Fruit fly (Drosophila melanogaster): ENCODE data around the gene CG14445.

The CG14445 gene

DNA sequence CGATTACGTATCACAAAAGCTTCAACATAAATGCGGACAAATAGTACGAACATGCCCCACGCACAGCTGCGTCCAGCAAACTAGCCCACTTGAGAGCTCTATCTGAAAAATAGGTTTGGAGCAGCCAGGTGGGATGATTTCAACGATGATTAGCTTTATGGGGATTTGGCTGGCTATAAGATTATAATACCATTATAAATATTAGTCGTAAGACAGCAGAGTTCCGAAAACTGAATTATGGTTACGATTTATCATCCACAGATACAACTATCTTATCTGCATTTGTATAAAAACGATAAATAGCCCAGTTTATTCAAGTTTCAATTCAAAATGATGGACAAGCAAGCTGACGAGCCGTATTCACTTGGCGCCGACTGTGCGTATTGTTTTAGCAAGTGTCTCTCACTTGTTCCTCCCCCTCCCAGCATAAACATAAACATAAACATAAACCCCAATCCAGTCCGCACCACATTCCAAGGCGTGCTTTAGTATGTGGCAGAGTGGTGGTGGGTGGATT is 26.6 kb downstream of the CG14445 start (continued):
- peak; percentile 51 for TF ChIP-seq CG13894 (tag; optimal IDR thresholded peaks at IDR 0.05)
- no peak for TF ChIP-seq otp (GFP tag; IDR thresholded peaks at IDR 0.05)
- TF ChIP-seq ash1 (GFP tag; optimal IDR thresholded peaks at IDR 0.05) = no peak
- no peak for TF ChIP-seq hb (GFP tag; IDR thresholded peaks at IDR 0.05; ENCODE audit: partially characterized antibody)
- no peak for TF ChIP-seq ro (GFP tag; IDR thresholded peaks at IDR 0.05)
- TF ChIP-seq BEAF-32 (GFP tag; optimal IDR thresholded peaks at IDR 0.05) = no peak
- TF ChIP-seq CG15601 (tag; optimal IDR thresholded peaks at IDR 0.05) = peak; percentile 23
- TF ChIP-seq CG34224 (GFP tag; IDR thresholded peaks at IDR 0.05; ENCODE audit: partially characterized antibody) = no peak
- TF ChIP-seq wor (GFP tag; IDR thresholded peaks at IDR 0.05) = no peak
- peak; percentile 66 for TF ChIP-seq Ada2b (GFP tag; IDR thresholded peaks at IDR 0.05)
- no peak for TF ChIP-seq pros (GFP tag; optimal IDR thresholded peaks at IDR 0.05)
- TF ChIP-seq CG6683 (GFP tag; optimal IDR thresholded peaks at IDR 0.05) = peak; percentile 79
- TF ChIP-seq vfl (GFP tag; optimal IDR thresholded peaks at IDR 0.05) = peak; percentile 30
- TF ChIP-seq CG10321 (GFP tag; IDR thresholded peaks at IDR 0.05) = no peak
- TF ChIP-seq CG6254 (GFP tag; optimal IDR thresholded peaks at IDR 0.05) = peak; percentile 62
- peak; percentile 1 for TF ChIP-seq dmrt11E (tag; optimal IDR thresholded peaks at IDR 0.05)
- TF ChIP-seq NfI (GFP tag; optimal IDR thresholded peaks at IDR 0.05) = peak; percentile 68
- 0 out of 2 replicates have a peak, but pooled peaks have one; percentile 25 for TF ChIP-seq ap (GFP tag; IDR thresholded peaks at IDR 0.05)
- peak; percentile 32 for TF ChIP-seq ewg (GFP tag; optimal IDR thresholded peaks at IDR 0.05)
- peak; percentile 79 for TF ChIP-seq CG6689 (GFP tag; IDR thresholded peaks at IDR 0.05)
- TF ChIP-seq CG15269 (tag; optimal IDR thresholded peaks at IDR 0.05) = peak; percentile 85
- TF ChIP-seq CG2889 (GFP tag; IDR thresholded peaks at IDR 0.05) = no peak
- no peak for TF ChIP-seq NC2α (GFP tag; optimal IDR thresholded peaks at IDR 0.05)
- peak; percentile 77 for TF ChIP-seq Fer3 (tag; optimal IDR thresholded peaks at IDR 0.05)
- TF ChIP-seq fru (optimal IDR thresholded peaks at IDR 0.05) = no peak
- TF ChIP-seq CG30431 (GFP tag; optimal IDR thresholded peaks at IDR 0.05) = peak; percentile 32
- TF ChIP-seq schlank (tag; optimal IDR thresholded peaks at IDR 0.05) = peak; percentile 72
- TF ChIP-seq grn (GFP tag; optimal IDR thresholded peaks at IDR 0.05) = peak; percentile 49
- TF ChIP-seq odd (GFP tag; optimal IDR thresholded peaks at IDR 0.05) = peak; percentile 79
- TF ChIP-seq ssp (GFP tag; IDR thresholded peaks at IDR 0.05) = peak; percentile 37; the same call in 1 of the 2 replicates
- TF ChIP-seq CG6813 (GFP tag; optimal IDR thresholded peaks at IDR 0.05) = peak; percentile 74
- no peak; the same call in 1 of the 2 replicates for TF ChIP-seq wdn (GFP tag; IDR thresholded peaks at IDR 0.05)
- no peak for TF ChIP-seq inv (GFP tag; IDR thresholded peaks at IDR 0.05; ENCODE audit: partially characterized antibody)
- no peak for TF ChIP-seq yki (optimal IDR thresholded peaks at IDR 0.05)
- TF ChIP-seq CG10267 (tag; optimal IDR thresholded peaks at IDR 0.05) = peak; percentile 65
- no peak for TF ChIP-seq prd (optimal IDR thresholded peaks at IDR 0.05)
- peak; percentile 71 for TF ChIP-seq prd (GFP tag; IDR thresholded peaks at IDR 0.05)
- peak; percentile 51 for TF ChIP-seq Dek (tag; optimal IDR thresholded peaks at IDR 0.05)
- peak; percentile 40 for TF ChIP-seq CG8359 (GFP tag; optimal IDR thresholded peaks at IDR 0.05; ENCODE audit: borderline replicate concordance)
- peak; percentile 87 for TF ChIP-seq exex (tag; optimal IDR thresholded peaks at IDR 0.05)
- TF ChIP-seq lilli (GFP tag; optimal IDR thresholded peaks at IDR 0.05) = peak; percentile 75
- TF ChIP-seq da (GFP tag; optimal IDR thresholded peaks at IDR 0.05) = no peak
- no peak for TF ChIP-seq Opbp (GFP tag; IDR thresholded peaks at IDR 0.05; ENCODE audit: partially characterized antibody)
- peak; percentile 60 for TF ChIP-seq Ssrp (tag; optimal IDR thresholded peaks at IDR 0.05)
- TF ChIP-seq CG7963 (GFP tag; IDR thresholded peaks at IDR 0.05; ENCODE audit: partially characterized antibody) = no peak
- TF ChIP-seq Mes4 (GFP tag; optimal IDR thresholded peaks at IDR 0.05) = no peak
- TF ChIP-seq CTCF (GFP tag; optimal IDR thresholded peaks at IDR 0.05) = peak; percentile 14
- TF ChIP-seq CG17912 (GFP tag; optimal IDR thresholded peaks at IDR 0.05) = no peak
- TF ChIP-seq mirr (GFP tag; optimal IDR thresholded peaks at IDR 0.05) = peak; percentile 84
- TF ChIP-seq bigmax (GFP tag; optimal IDR thresholded peaks at IDR 0.05) = no peak
- TF ChIP-seq unpg (GFP tag; optimal IDR thresholded peaks at IDR 0.05) = peak; percentile 75

Measured in whole organism, embryonic.